Worm (Caenorhabditis elegans): ENCODE results near the gene T09A5.15.

- TF ChIP-seq unc-3 (GFP tag; conservative IDR thresholded peaks at IDR 0.05) (no peak), unc-3 (tag; optimal IDR thresholded peaks at IDR 0.05) (no peak), ets-4 (tag; optimal IDR thresholded peaks at IDR 0.05) (no peak), pha-2 (tag; optimal IDR thresholded peaks at IDR 0.05) (no peak), dmd-4 (tag; optimal IDR thresholded peaks at IDR 0.05; ENCODE audit: borderline replicate concordance) (no peak)
Measured at ce11 chrII:7889321-7889720, 31.6 kb downstream of the T09A5.15 start.

All from whole organism, late embryonic.